Worm (Caenorhabditis elegans) whole organism, L4 larva: ENCODE measurements around the gene H12D21.5.

Experiments
- aha-1 ChIP-seq: fragments of 150-350 bp; peaks from one replicate; lab custom pipeline; 2014; ENCODE audit warnings: missing biosample characterization, missing genetic modification characterization
- aly-2 ChIP-seq: sonication (generic microtip); optimal IDR thresholded peaks from 2 replicates; lab custom pipeline; 2018; ENCODE audit warnings: missing biosample characterization, missing genetic modification characterization
- daf-12 ChIP-seq: fragments of 150-350 bp; optimal IDR thresholded peaks from 2 replicates; lab custom pipeline; 2014; ENCODE audit warnings: missing biosample characterization, missing genetic modification reagents, missing genetic modification characterization
- fos-1 ChIP-seq: fragments of 150-350 bp; optimal IDR thresholded peaks from 2 replicates; lab custom pipeline; 2014; ENCODE audit warnings: missing biosample characterization, missing genetic modification characterization
- mdl-1 ChIP-seq, 2 experiments: fragments of 150-350 bp in 1 of 2; sonication (generic microtip) in 1 of 2; optimal IDR thresholded peaks; 2 replicates each; lab custom pipeline; 2014 to 2017; ENCODE audit warnings: missing biosample characterization in 2 of 2, missing genetic modification characterization in 2 of 2
- nhr-11 ChIP-seq: fragments of 150-350 bp; optimal IDR thresholded peaks from 2 replicates; lab custom pipeline; 2014; ENCODE audit warnings: missing biosample characterization, missing genetic modification characterization
- nhr-25 ChIP-seq: sonication (generic microtip); optimal IDR thresholded peaks from 2 replicates; lab custom pipeline; 2017; ENCODE audit warnings: missing genetic modification characterization, mild to moderate bottlenecking, missing compliant biosample characterization, antibody characterized with exemption, moderate library complexity, borderline replicate concordance; ENCODE audit not compliant: insufficient read depth
- nhr-28 ChIP-seq: fragments of 150-350 bp; optimal IDR thresholded peaks from 2 replicates; lab custom pipeline; 2014; ENCODE audit warnings: missing biosample characterization, missing genetic modification characterization
- spr-3 ChIP-seq: fragments of 200-800 bp; sonication (Bioruptor generic); optimal IDR thresholded peaks from 2 replicates; lab custom pipeline; 2018; ENCODE audit warnings: mild to moderate bottlenecking, missing genetic modification characterization, missing compliant biosample characterization
- tra-1 ChIP-seq: fragments of 200-800 bp; sonication (Bioruptor generic); IDR thresholded peaks from 2 replicates; pipeline ENCODE4 v1.3.6; 2022; ENCODE audit warnings: missing genetic modification reagents, missing genetic modification characterization, missing compliant biosample characterization

DNA sequence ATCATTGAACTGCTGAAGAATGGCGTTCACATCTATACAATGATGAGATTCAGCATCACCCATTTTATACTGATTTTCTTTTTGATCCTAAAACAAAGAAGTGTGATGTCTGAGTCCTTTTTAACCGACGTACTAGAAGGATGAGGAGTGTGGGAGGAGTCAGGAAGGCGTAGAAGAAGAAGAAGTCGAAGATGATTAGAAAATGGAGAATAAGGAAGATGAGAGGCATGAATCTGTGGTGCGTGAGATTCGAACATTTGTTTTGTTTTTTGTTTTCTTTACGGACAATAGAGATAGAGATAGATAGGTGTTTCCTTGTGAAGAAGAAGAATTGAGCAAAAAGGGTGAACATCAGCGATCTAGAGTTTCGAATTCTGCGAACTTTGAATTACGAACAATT, 35.3 kb upstream of the H12D21.5 start, which contains the start of gene npr-13:
- TF ChIP-seq nhr-11 (tag; lab: Kevin White, UChicago) (no peak), daf-12 (no peak), spr-3 (no peak), nhr-25 (tag; lab: Kevin White, UChicago) (no peak), aha-1 (tag; lab: Kevin White, UChicago) (no peak), mdl-1 (tag; optimal IDR thresholded peaks at IDR 0.05; lab: Kevin White, UChicago) (no peak), aly-2 (tag; lab: Kevin White, UChicago) (no peak), tra-1 (no peak), fos-1 (tag; lab: Kevin White, UChicago) (no peak), nhr-28 (tag; lab: Kevin White, UChicago) (no peak)
